Worm (Caenorhabditis elegans): ENCODE measurements around the gene ceh-22.

DNA sequence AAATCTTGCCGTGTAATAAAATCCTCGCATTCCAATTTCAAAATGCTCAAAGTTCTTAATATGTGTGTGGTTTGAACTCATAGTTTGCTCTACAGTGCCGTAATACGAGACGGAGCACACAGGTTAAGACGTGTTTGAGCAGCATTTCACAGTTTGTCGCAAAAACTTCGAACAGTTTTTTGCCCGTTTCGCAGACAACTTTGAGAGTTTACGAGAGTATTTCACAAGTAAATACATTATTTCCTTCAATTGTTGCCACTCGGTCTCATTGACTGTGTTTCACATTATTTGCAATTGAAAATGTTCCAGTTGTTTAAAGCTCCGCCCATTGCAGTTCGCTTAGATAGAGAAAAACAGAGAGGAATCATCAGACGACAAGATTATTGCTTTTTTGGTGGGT is 15.9 kb downstream of the ceh-22 start, which contains the start of gene F29F11.20:
- TF ChIP-seq mdl-1 (tag; optimal IDR thresholded peaks at IDR 0.05) (no peak), nhr-11 (tag; optimal IDR thresholded peaks at IDR 0.05) (no peak), efl-1 (optimal IDR thresholded peaks at IDR 0.05) (no peak), efl-1 (GFP tag; optimal IDR thresholded peaks at IDR 0.05 in 1 of 2) (no peak), fos-1 (tag; optimal IDR thresholded peaks at IDR 0.05) (no peak), egl-13 (tag; optimal IDR thresholded peaks at IDR 0.05) (no peak), ceh-82 (tag; optimal IDR thresholded peaks at IDR 0.05) (no peak), ztf-4 (tag; optimal IDR thresholded peaks at IDR 0.05) (no peak), nhr-12 (tag; optimal IDR thresholded peaks at IDR 0.05) (no peak), aly-2 (tag; optimal IDR thresholded peaks at IDR 0.05) (no peak), dsc-1 (tag; optimal IDR thresholded peaks at IDR 0.05) (no peak), unc-62 (GFP tag; optimal IDR thresholded peaks at IDR 0.05) (no peak), C34B4.2 (tag; optimal IDR thresholded peaks at IDR 0.05) (no peak)
